Worm (Caenorhabditis elegans) whole organism, young adult: ENCODE results near the gene asp-2.

Experiments used
- Y56A3A.18 ChIP-seq: fragments of 200-800 bp; sonication (Bioruptor generic); IDR thresholded peaks from 2 replicates; pipeline ENCODE4 v1.3.6; 2022; ENCODE audit warnings: missing genetic modification reagents, missing genetic modification characterization, missing compliant biosample characterization
- Y79H2A.3 ChIP-seq: fragments of 200-800 bp; sonication (Bioruptor generic); conservative IDR thresholded peaks from 2 replicates; pipeline ENCODE4 v1.3.6; 2022; ENCODE audit warnings: missing genetic modification reagents, missing genetic modification characterization, missing compliant biosample characterization
- ama-1 ChIP-seq, 3 experiments: fragments of 150-350 bp in 1 of 3; sonication (generic microtip) in 2 of 3; optimal IDR thresholded peaks; 2 replicates each; lab custom pipeline; 2014 to 2018; ENCODE audit warnings: missing biosample characterization in 2 of 3, missing genetic modification characterization in 2 of 3, missing genetic modification reagents in 2 of 3
- aptf-2 ChIP-seq: fragments of 200-800 bp; sonication (Bioruptor generic); conservative IDR thresholded peaks from 2 replicates; pipeline ENCODE4 v1.3.6; 2022; ENCODE audit warnings: missing genetic modification reagents, missing genetic modification characterization, missing compliant biosample characterization
- attf-5 ChIP-seq: fragments of 200-800 bp; sonication (Bioruptor generic); optimal IDR thresholded peaks from 2 replicates; lab custom pipeline; 2018; ENCODE audit warnings: mild to moderate bottlenecking, missing genetic modification characterization, missing compliant biosample characterization
- ccch-3 ChIP-seq: fragments of 200-800 bp; sonication (Bioruptor generic); optimal IDR thresholded peaks from 2 replicates; lab custom pipeline; 2018; ENCODE audit warnings: mild to moderate bottlenecking, missing genetic modification characterization, missing compliant biosample characterization
- let-607 ChIP-seq, 2 experiments: fragments of 200-800 bp in 1 of 2; sonication (Bioruptor generic) in 1 of 2; sonication (generic microtip) in 1 of 2; optimal IDR thresholded peaks; 2 replicates each; lab custom pipeline; 2016 to 2018; ENCODE audit warnings: mild to moderate bottlenecking in 2 of 2, missing compliant biosample characterization in 2 of 2, missing genetic modification characterization in 2 of 2, moderate library complexity in 2 of 2, missing genotype in 1 of 2
- nhr-179 ChIP-seq: sonication (generic microtip); optimal IDR thresholded peaks from 2 replicates; lab custom pipeline; 2016; ENCODE audit warnings: mild to moderate bottlenecking, missing genetic modification characterization, missing compliant biosample characterization
- nhr-27 ChIP-seq: fragments of 200-800 bp; sonication (Bioruptor generic); optimal IDR thresholded peaks from 2 replicates; lab custom pipeline; 2018; ENCODE audit warnings: mild to moderate bottlenecking, missing genetic modification characterization, moderate library complexity, missing compliant biosample characterization
- nhr-90 ChIP-seq: sonication (generic microtip); optimal IDR thresholded peaks from 2 replicates; lab custom pipeline; 2016; ENCODE audit warnings: missing genotype, mild to moderate bottlenecking, missing genetic modification characterization, missing compliant biosample characterization

DNA sequence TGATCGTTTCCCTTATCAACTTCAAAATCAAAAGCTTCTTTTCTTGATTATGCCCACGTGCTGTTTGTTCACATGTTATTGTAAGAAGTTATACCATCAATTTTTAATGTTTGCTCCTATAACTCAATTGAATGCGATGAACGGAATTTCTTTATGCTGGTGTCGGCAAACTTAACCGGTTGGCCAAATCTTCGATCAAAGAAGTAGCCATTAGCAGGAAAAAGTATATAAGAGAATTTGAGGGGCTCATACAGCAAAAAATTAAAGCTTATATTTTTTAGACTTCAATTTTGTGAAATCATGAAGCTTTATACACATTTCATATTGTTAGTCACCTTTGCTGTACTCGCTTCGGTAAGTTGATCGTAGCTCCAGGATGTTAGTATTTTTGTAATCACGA is 29.1 kb upstream of the asp-2 start, which contains the start of gene pqn-16:
- TF ChIP-seq Y79H2A.3 (no peak), aptf-2 (GFP tag; lab: Robert Waterston, UW) (no peak), attf-5 (GFP tag; lab: Kevin White, UChicago) (no peak), ama-1 (optimal IDR thresholded peaks at IDR 0.05; lab: Kevin White, UChicago) (no peak), ama-1 (GFP tag; optimal IDR thresholded peaks at IDR 0.05; lab: Kevin White, UChicago) (no peak), Y56A3A.18 (no peak), nhr-90 (tag; lab: Kevin White, UChicago) (no peak), nhr-179 (tag; lab: Kevin White, UChicago) (no peak), let-607 (tag; optimal IDR thresholded peaks at IDR 0.05; lab: Kevin White, UChicago) (no peak), ccch-3 (GFP tag; lab: Kevin White, UChicago) (no peak), nhr-27 (tag; lab: Kevin White, UChicago) (no peak)
